Fruit fly (Drosophila melanogaster): ENCODE measurements around the gene shep.

- TF ChIP-seq CG1603 (tag; optimal IDR thresholded peaks at IDR 0.05) (no peak), Ets65A (GFP tag) (no peak), tap (tag; optimal IDR thresholded peaks at IDR 0.05) (no peak), ash1 (GFP tag; optimal IDR thresholded peaks at IDR 0.05) (no peak), Nf-YA (GFP tag; IDR thresholded peaks at IDR 0.05) (0 out of 2 replicates have a peak, but pooled peaks have one; percentile 39), H15 (GFP tag; IDR thresholded peaks at IDR 0.05) (no peak; the same call in 2 of the 3 replicates), Usf (GFP tag; optimal IDR thresholded peaks at IDR 0.05) (no peak), CG7372 (GFP tag; IDR thresholded peaks at IDR 0.05) (no peak), sim (GFP tag; IDR thresholded peaks at IDR 0.05) (peak; percentile 15; the same call in 1 of the 2 replicates), ase (GFP tag; IDR thresholded peaks at IDR 0.05) (0 out of 3 replicates have a peak, but pooled peaks have one; percentile 12), cwo (GFP tag; optimal IDR thresholded peaks at IDR 0.05) (peak; percentile 43), oc (tag; optimal IDR thresholded peaks at IDR 0.05) (no peak)
Measured at dm6 chr3L:5288118-5288517, 10.4 kb upstream of the shep start.

All from whole organism, embryonic.